Worm (Caenorhabditis elegans): ENCODE results near the gene mboa-1.

mboa-1 gene

DNA sequence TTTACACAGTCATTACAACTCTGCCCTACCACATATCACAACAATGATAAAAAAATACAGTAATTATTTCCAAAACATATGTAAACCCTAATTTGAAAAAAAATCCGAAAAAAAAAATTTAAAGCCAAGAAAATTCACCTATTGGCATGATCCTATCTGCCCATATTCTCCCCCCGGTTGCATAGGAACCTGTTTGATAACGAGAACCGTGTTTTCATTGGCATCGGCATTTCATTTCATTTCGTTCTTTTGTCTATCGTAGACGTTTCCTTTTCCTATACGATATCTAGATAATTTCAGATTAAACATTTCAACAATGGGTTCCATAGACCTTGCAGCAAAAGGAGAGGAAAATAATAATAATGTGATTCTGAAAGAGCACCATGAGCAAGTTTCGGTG lies at the start of gene mboa-1:
TSS of gene mboa-1 (plus strand) at position 301 of the 400 bp plus-strand sequence.
- TF ChIP-seq snpc-4 (tag; optimal IDR thresholded peaks at IDR 0.05) = no peak
- no peak for TF ChIP-seq nhr-28 (tag; optimal IDR thresholded peaks at IDR 0.05)
- no peak for TF ChIP-seq nhr-77 (tag; optimal IDR thresholded peaks at IDR 0.05)
- TF ChIP-seq elt-1 (tag; optimal IDR thresholded peaks at IDR 0.05) = no peak
- TF ChIP-seq aly-2 (tag; optimal IDR thresholded peaks at IDR 0.05) = no peak
- no peak for TF ChIP-seq R02D3.7 (tag; optimal IDR thresholded peaks at IDR 0.05)
- no peak for TF ChIP-seq pqm-1 (tag; optimal IDR thresholded peaks at IDR 0.05)
- TF ChIP-seq nhr-237 (tag; optimal IDR thresholded peaks at IDR 0.05) = no peak
- TF ChIP-seq nhr-25 (tag; optimal IDR thresholded peaks at IDR 0.05) = no peak
- TF ChIP-seq fkh-10 (GFP tag; optimal IDR thresholded peaks at IDR 0.05) = no peak
- no peak for TF ChIP-seq lsy-12 (tag; optimal IDR thresholded peaks at IDR 0.05)
- no peak for TF ChIP-seq sea-2 (GFP tag; optimal IDR thresholded peaks at IDR 0.05)
- TF ChIP-seq hmg-11 (tag; optimal IDR thresholded peaks at IDR 0.05) = no peak
- TF ChIP-seq unc-39 (tag; optimal IDR thresholded peaks at IDR 0.05) = no peak

- TF ChIP-seq nhr-43 (tag; optimal IDR thresholded peaks at IDR 0.05; ENCODE audit: poor library complexity, severe bottlenecking) (no peak), daf-12 (tag; optimal IDR thresholded peaks at IDR 0.05) (no peak), egl-27 (tag; optimal IDR thresholded peaks at IDR 0.05) (no peak), eor-1 (tag; optimal IDR thresholded peaks at IDR 0.05) (no peak), zag-1 (tag; optimal IDR thresholded peaks at IDR 0.05) (no peak), snpc-4 (tag; optimal IDR thresholded peaks at IDR 0.05) (no peak), nhr-11 (tag; optimal IDR thresholded peaks at IDR 0.05) (no peak), ceh-82 (tag; optimal IDR thresholded peaks at IDR 0.05) (no peak), mdl-1 (tag; optimal IDR thresholded peaks at IDR 0.05) (no peak), nhr-28 (tag; optimal IDR thresholded peaks at IDR 0.05) (no peak), egl-5 (tag; optimal IDR thresholded peaks at IDR 0.05) (no peak), elt-1 (tag; optimal IDR thresholded peaks at IDR 0.05) (no peak)
Observed at ce11 chrX:15982630-15983029, 48.0 kb upstream of the mboa-1 start, which contains the start of gene C09G1.2. C09G1.2 (minus strand) TSS chrX:15982730.

DNA sequence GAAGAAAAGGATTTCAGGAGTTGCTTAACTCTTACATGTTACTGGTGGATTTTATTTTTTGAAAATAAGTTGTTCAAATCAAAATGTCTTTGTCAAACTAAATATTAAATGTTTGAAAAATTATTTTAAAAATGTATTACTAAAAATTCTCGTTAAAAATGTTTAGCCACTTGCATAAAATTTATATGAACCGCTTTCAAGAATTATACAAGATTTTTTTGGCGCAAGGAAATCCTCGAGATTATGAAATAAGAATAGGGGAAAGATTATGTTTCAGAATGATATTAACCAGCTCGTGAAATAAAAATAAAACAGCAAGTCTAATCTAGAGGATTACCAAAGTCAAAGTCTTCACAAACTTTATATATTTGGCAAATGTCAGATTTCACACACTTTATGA lies 47.3 kb upstream of the mboa-1 start:
- TF ChIP-seq fkh-10 (GFP tag; optimal IDR thresholded peaks at IDR 0.05) = peak; percentile 2
- peak; percentile 26 for TF ChIP-seq R02D3.7 (tag; optimal IDR thresholded peaks at IDR 0.05)
- peak; percentile 76 for TF ChIP-seq nhr-43 (tag; optimal IDR thresholded peaks at IDR 0.05; ENCODE audit: poor library complexity, severe bottlenecking)
- peak; percentile 76 for TF ChIP-seq jun-1 (tag; optimal IDR thresholded peaks at IDR 0.05)
- TF ChIP-seq nhr-11 (tag; optimal IDR thresholded peaks at IDR 0.05) = no peak
- no peak for TF ChIP-seq ceh-82 (tag; optimal IDR thresholded peaks at IDR 0.05)
- TF ChIP-seq nhr-23 (tag; optimal IDR thresholded peaks at IDR 0.05) = peak; percentile 49
- no peak for TF ChIP-seq egl-5 (tag; optimal IDR thresholded peaks at IDR 0.05)
- TF ChIP-seq ztf-4 (tag; optimal IDR thresholded peaks at IDR 0.05) = no peak
- TF ChIP-seq ceh-28 (tag; optimal IDR thresholded peaks at IDR 0.05) = peak; percentile 79
- peak; percentile 82 for TF ChIP-seq nhr-77 (tag; optimal IDR thresholded peaks at IDR 0.05)
- TF ChIP-seq tbx-2 (tag; optimal IDR thresholded peaks at IDR 0.05) = peak; percentile 64
- peak; percentile 10 for TF ChIP-seq hmg-11 (tag; optimal IDR thresholded peaks at IDR 0.05)
- peak; percentile 27 for TF ChIP-seq skn-1 (tag; optimal IDR thresholded peaks at IDR 0.05)
- no peak for TF ChIP-seq mdl-1 (tag; optimal IDR thresholded peaks at IDR 0.05)
- peak; percentile 63 for TF ChIP-seq pha-4 (tag; optimal IDR thresholded peaks at IDR 0.05)
- no peak for TF ChIP-seq nhr-67 (tag; optimal IDR thresholded peaks at IDR 0.05)
- TF ChIP-seq mml-1 (tag; optimal IDR thresholded peaks at IDR 0.05) = no peak

- TF ChIP-seq elt-1 (tag; optimal IDR thresholded peaks at IDR 0.05) (no peak), elt-3 (tag; optimal IDR thresholded peaks at IDR 0.05) (no peak), nhr-23 (tag; optimal IDR thresholded peaks at IDR 0.05) (no peak), snpc-4 (tag; optimal IDR thresholded peaks at IDR 0.05) (no peak), mdl-1 (tag; optimal IDR thresholded peaks at IDR 0.05) (no peak)
Observed at ce11 chrX:15988577-15988976, 42.0 kb upstream of the mboa-1 start.

ce11 chrX:15992806-15993205 lies 37.8 kb upstream of the mboa-1 start:
- TF ChIP-seq fkh-2 (tag; optimal IDR thresholded peaks at IDR 0.05) = no peak
- no peak for TF ChIP-seq daf-12 (tag; optimal IDR thresholded peaks at IDR 0.05)
- no peak for TF ChIP-seq tbx-2 (tag; optimal IDR thresholded peaks at IDR 0.05)
- no peak for TF ChIP-seq ceh-9 (tag; optimal IDR thresholded peaks at IDR 0.05)
- TF ChIP-seq sea-2 (GFP tag; optimal IDR thresholded peaks at IDR 0.05) = no peak
- TF ChIP-seq aly-2 (tag; optimal IDR thresholded peaks at IDR 0.05) = no peak
- no peak for TF ChIP-seq elt-2 (tag; optimal IDR thresholded peaks at IDR 0.05)
- no peak for TF ChIP-seq nfya-1 (tag; optimal IDR thresholded peaks at IDR 0.05; ENCODE audit: insufficient read depth)
- no peak for TF ChIP-seq egl-27 (tag; optimal IDR thresholded peaks at IDR 0.05)
- TF ChIP-seq fos-1 (tag; optimal IDR thresholded peaks at IDR 0.05) = no peak
- no peak for TF ChIP-seq hmg-11 (tag; optimal IDR thresholded peaks at IDR 0.05)
- TF ChIP-seq lsy-12 (tag; optimal IDR thresholded peaks at IDR 0.05) = no peak
- no peak for TF ChIP-seq egl-5 (tag; optimal IDR thresholded peaks at IDR 0.05)
- no peak for TF ChIP-seq fkh-10 (GFP tag; optimal IDR thresholded peaks at IDR 0.05)
- no peak for TF ChIP-seq eor-1 (tag; optimal IDR thresholded peaks at IDR 0.05)
- TF ChIP-seq ceh-28 (tag; optimal IDR thresholded peaks at IDR 0.05) = no peak
- TF ChIP-seq jun-1 (tag; optimal IDR thresholded peaks at IDR 0.05) = no peak
